Worm (Caenorhabditis elegans): Measurements from ENCODE around the gene R53.4.

DNA sequence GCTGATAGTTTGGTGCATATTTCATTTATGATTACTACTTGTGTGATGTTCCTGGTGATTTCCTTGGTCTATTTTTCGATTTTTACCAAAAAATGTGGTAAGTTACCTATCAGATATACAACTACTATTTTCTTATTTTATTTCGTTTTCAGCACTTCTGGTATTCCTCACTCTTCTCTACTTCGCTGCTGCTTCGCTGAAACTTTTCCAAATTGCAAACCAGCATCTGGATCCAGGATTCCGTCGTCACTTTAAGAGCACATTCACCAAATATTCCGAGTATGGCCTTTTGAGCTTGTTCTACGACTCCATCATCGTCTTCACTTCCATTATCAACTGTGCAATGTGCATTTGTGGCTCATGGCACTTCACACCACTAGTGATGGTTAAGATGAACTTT is 40.7 kb upstream of the R53.4 start:
- TF ChIP-seq ceh-82 (tag; optimal IDR thresholded peaks at IDR 0.05) (no peak), elt-1 (tag; optimal IDR thresholded peaks at IDR 0.05) (no peak), lsy-2 (tag; optimal IDR thresholded peaks at IDR 0.05) (no peak), unc-39 (tag; optimal IDR thresholded peaks at IDR 0.05) (no peak), nhr-77 (tag; optimal IDR thresholded peaks at IDR 0.05) (no peak), nhr-23 (tag; optimal IDR thresholded peaks at IDR 0.05) (no peak), unc-55 (GFP tag; optimal IDR thresholded peaks at IDR 0.05) (no peak), nhr-237 (tag; optimal IDR thresholded peaks at IDR 0.05) (no peak), ztf-4 (tag; optimal IDR thresholded peaks at IDR 0.05) (no peak), nhr-11 (tag; optimal IDR thresholded peaks at IDR 0.05) (no peak), mdl-1 (tag; optimal IDR thresholded peaks at IDR 0.05) (no peak), nhr-129 (tag; optimal IDR thresholded peaks at IDR 0.05) (no peak), peb-1 (tag; optimal IDR thresholded peaks at IDR 0.05) (no peak)
